Worm (Caenorhabditis elegans) whole organism, midembryonic: ENCODE measurements around the gene spp-16.

Experiments
- T22C8.4 ChIP-seq: fragments of 200-800 bp; sonication (Bioruptor generic); IDR thresholded peaks from 2 replicates; pipeline ENCODE4 v1.3.6; 2022; ENCODE audit warnings: missing genetic modification characterization, missing compliant biosample characterization
- cog-1 ChIP-seq: sonication (generic microtip); optimal IDR thresholded peaks from 2 replicates; lab custom pipeline; 2016; ENCODE audit warnings: missing genetic modification characterization, missing compliant biosample characterization
- flt-1 ChIP-seq: fragments of 200-800 bp; sonication (Bioruptor generic); IDR thresholded peaks from 2 replicates; pipeline ENCODE4 v1.3.6; 2022; ENCODE audit warnings: missing genetic modification characterization, missing compliant biosample characterization
- klf-2 ChIP-seq: fragments of 200-800 bp; sonication (Bioruptor generic); conservative IDR thresholded peaks from 2 replicates; pipeline ENCODE4 v1.3.6; 2022; ENCODE audit warnings: missing genetic modification reagents, missing genetic modification characterization, missing compliant biosample characterization
- ref-1 ChIP-seq: fragments of 200-800 bp; sonication (Bioruptor generic); conservative IDR thresholded peaks from 2 replicates; pipeline ENCODE4 v1.3.6; 2022; ENCODE audit warnings: missing genetic modification reagents, missing genetic modification characterization, missing compliant biosample characterization
- tab-1 ChIP-seq: fragments of 200-800 bp; sonication (Bioruptor generic); IDR thresholded peaks from 2 replicates; pipeline ENCODE4 v1.3.6; 2022; ENCODE audit warnings: missing genetic modification characterization, missing compliant biosample characterization
- ztf-29 ChIP-seq: fragments of 200-800 bp; sonication (Bioruptor generic); IDR thresholded peaks from 2 replicates; pipeline ENCODE4 v1.3.6; 2022; ENCODE audit warnings: missing genetic modification reagents, missing genetic modification characterization, missing compliant biosample characterization

DNA sequence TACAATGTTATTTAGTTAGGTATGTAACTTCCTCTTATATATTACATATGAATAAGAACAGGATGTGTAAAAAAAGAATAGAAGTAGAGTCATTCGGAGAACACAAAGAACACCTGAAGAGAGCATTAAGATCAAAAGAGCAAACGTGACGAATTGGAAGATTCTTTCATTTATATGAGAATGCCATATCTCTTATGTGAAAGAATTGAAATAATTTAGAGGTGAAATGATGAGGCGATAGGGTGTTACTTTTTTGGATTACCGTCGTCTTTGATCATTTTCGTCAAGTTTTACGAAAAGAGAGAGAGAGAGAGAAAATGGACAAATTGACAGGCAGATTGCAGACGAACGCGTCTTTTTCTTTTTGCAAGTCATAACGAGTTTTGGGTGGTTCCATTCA is 24.6 kb downstream of the spp-16 start:
- TF ChIP-seq cog-1 (tag; lab: Kevin White, UChicago) = no peak
- TF ChIP-seq ref-1 = no peak
- no peak for TF ChIP-seq flt-1 (GFP tag; lab: Robert Waterston, UW)
- TF ChIP-seq ztf-29 (GFP tag; lab: Robert Waterston, UW) = no peak
- no peak for TF ChIP-seq tab-1 (GFP tag; lab: Robert Waterston, UW)
- no peak for TF ChIP-seq T22C8.4
- TF ChIP-seq klf-2 = no peak
